Worm (Caenorhabditis elegans) whole organism, L1 larva: ENCODE data around the gene ZK892.3.

Experiments
- lin-13 ChIP-seq: fragments of 150-350 bp; optimal IDR thresholded peaks from 2 replicates; lab custom pipeline; 2014; ENCODE audit warnings: missing biosample characterization, missing genetic modification reagents, missing genetic modification characterization
- lin-39 ChIP-seq: fragments of 150-350 bp; optimal IDR thresholded peaks from 2 replicates; lab custom pipeline; 2014; ENCODE audit warnings: missing biosample characterization, missing genetic modification reagents, missing genetic modification characterization
- lsy-2 ChIP-seq, 2 experiments: fragments of 150-350 bp; optimal IDR thresholded peaks; 2 replicates each; lab custom pipeline; 2014; ENCODE audit warnings: missing biosample characterization in 2 of 2, missing genetic modification characterization in 2 of 2
- nhr-11 ChIP-seq: fragments of 150-350 bp; optimal IDR thresholded peaks from 2 replicates; lab custom pipeline; 2014; ENCODE audit warnings: missing biosample characterization, missing genetic modification characterization
- nhr-19 ChIP-seq: fragments of 200-800 bp; sonication (Bioruptor generic); conservative IDR thresholded peaks from 2 replicates; pipeline ENCODE4 v1.3.6; 2022; ENCODE audit warnings: missing genetic modification characterization, missing compliant biosample characterization
- nhr-237 ChIP-seq: fragments of 150-350 bp; optimal IDR thresholded peaks from 2 replicates; lab custom pipeline; 2014; ENCODE audit warnings: missing biosample characterization, missing genetic modification characterization
- nhr-28 ChIP-seq: fragments of 150-350 bp; optimal IDR thresholded peaks from 2 replicates; lab custom pipeline; 2014; ENCODE audit warnings: missing biosample characterization, missing genetic modification characterization
- nhr-76 ChIP-seq: sonication (generic microtip); optimal IDR thresholded peaks from 2 replicates; lab custom pipeline; 2017; ENCODE audit warnings: missing biosample characterization, missing genetic modification characterization
- ztf-11 ChIP-seq, 2 experiments: sonication (generic microtip); optimal IDR thresholded peaks; 2 replicates each; lab custom pipeline; 2016 to 2017; ENCODE audit warnings: missing genetic modification characterization in 2 of 2, missing biosample characterization in 1 of 2, missing compliant biosample characterization in 1 of 2

ce11 chrII:10028195-10028594, 26.5 kb downstream of the ZK892.3 start, which contains the start of gene F52H3.6:
- TF ChIP-seq nhr-28 (tag; lab: Kevin White, UChicago) (no peak), nhr-19 (GFP tag; lab: Robert Waterston, UW) (no peak), nhr-237 (tag; lab: Kevin White, UChicago) (no peak), lin-13 (GFP tag; lab: Kevin White, UChicago) (no peak), nhr-76 (no peak), ztf-11 (tag; optimal IDR thresholded peaks at IDR 0.05; lab: Kevin White, UChicago) (no peak), lin-39 (no peak), lsy-2 (tag; optimal IDR thresholded peaks at IDR 0.05; lab: Kevin White, UChicago) (no peak), nhr-11 (tag; lab: Kevin White, UChicago) (no peak)
